Worm (Caenorhabditis elegans): ENCODE results near the gene T26A5.2.

ce11 chrIII:6421473-6421872 is 45.6 kb upstream of the T26A5.2 start:
- TF ChIP-seq him-1 (tag; optimal IDR thresholded peaks at IDR 0.05) = no peak
- no peak for TF ChIP-seq W03F9.2 (tag; optimal IDR thresholded peaks at IDR 0.05)
